Fruit fly (Drosophila melanogaster): ENCODE measurements around the gene HP1D3csd.

Gene HP1D3csd

dm6 chrX:19187624-19188085 lies 2.4 kb upstream of the HP1D3csd start, which contains the start of gene Mec2 (continued):
- peak; percentile 19 for TF ChIP-seq CG3407 (GFP tag; optimal IDR thresholded peaks at IDR 0.05)
- TF ChIP-seq CG18764 (GFP tag; optimal IDR thresholded peaks at IDR 0.05): no peak
- peak; percentile 34; the same call in 1 of the 2 replicates for TF ChIP-seq wor (GFP tag; IDR thresholded peaks at IDR 0.05)
- no peak for TF ChIP-seq CG6813 (GFP tag; optimal IDR thresholded peaks at IDR 0.05)
- TF ChIP-seq mam (GFP tag; optimal IDR thresholded peaks at IDR 0.05): peak; percentile 27
- peak; percentile 54 for TF ChIP-seq CG14667 (GFP tag; IDR thresholded peaks at IDR 0.05)
- TF ChIP-seq HLH3B (GFP tag; IDR thresholded peaks at IDR 0.05): peak; percentile 62
- TF ChIP-seq pho (GFP tag; optimal IDR thresholded peaks at IDR 0.05): peak; percentile 3
- 0 out of 2 replicates have a peak, but pooled peaks have one; percentile 19 for TF ChIP-seq stc (GFP tag; IDR thresholded peaks at IDR 0.05)
- TF ChIP-seq pb (GFP tag; optimal IDR thresholded peaks at IDR 0.05): peak; percentile 52
- peak; percentile 5 for TF ChIP-seq gcm2 (GFP tag; optimal IDR thresholded peaks at IDR 0.05)
- TF ChIP-seq HmgZ (tag; optimal IDR thresholded peaks at IDR 0.05): peak; percentile 39
- TF ChIP-seq CG1603 (tag; optimal IDR thresholded peaks at IDR 0.05): peak; percentile 74
- peak; percentile 31; the same call in 1 of the 2 replicates for TF ChIP-seq Oaz (GFP tag; IDR thresholded peaks at IDR 0.05)
- TF ChIP-seq Hr78 (GFP tag; optimal IDR thresholded peaks at IDR 0.05): peak in 1 of 2 experiments; percentile 83
- TF ChIP-seq Pdp1 (GFP tag; optimal IDR thresholded peaks at IDR 0.05): peak; percentile 36 to 45
- TF ChIP-seq Nf-YA (GFP tag; IDR thresholded peaks at IDR 0.05): peak; percentile 44; the same call in 1 of the 2 replicates
- TF ChIP-seq corto (GFP tag; optimal IDR thresholded peaks at IDR 0.05): peak; percentile 52
- peak; percentile 30 for TF ChIP-seq CG18619 (GFP tag; optimal IDR thresholded peaks at IDR 0.05)
- peak; percentile 36 for TF ChIP-seq CG18599 (GFP tag; optimal IDR thresholded peaks at IDR 0.05)
- no peak for TF ChIP-seq Sry-β (GFP tag; optimal IDR thresholded peaks at IDR 0.05)
- peak; percentile 50; the same call in 3 of the 4 replicates for TF ChIP-seq Gug (GFP tag; IDR thresholded peaks at IDR 0.05)
- peak; percentile 40 for TF ChIP-seq CG5245 (GFP tag; optimal IDR thresholded peaks at IDR 0.05)
- TF ChIP-seq HLH54F (GFP tag; optimal IDR thresholded peaks at IDR 0.05): peak; percentile 10
- TF ChIP-seq Mes4 (GFP tag; optimal IDR thresholded peaks at IDR 0.05): peak; percentile 17
- peak; percentile 22 for TF ChIP-seq CG8924 (tag; optimal IDR thresholded peaks at IDR 0.05)
- peak; percentile 40 for TF ChIP-seq Hsf (GFP tag; optimal IDR thresholded peaks at IDR 0.05)
- TF ChIP-seq CG17328 (GFP tag; IDR thresholded peaks at IDR 0.05): peak; percentile 62
- peak; percentile 9 to 79 for TF ChIP-seq dpn (GFP tag; optimal IDR thresholded peaks at IDR 0.05)
- TF ChIP-seq lilli (GFP tag; optimal IDR thresholded peaks at IDR 0.05): peak; percentile 26
- peak; percentile 12 for TF ChIP-seq CG1529 (GFP tag; optimal IDR thresholded peaks at IDR 0.05)
- no peak for TF ChIP-seq prd (optimal IDR thresholded peaks at IDR 0.05)
- TF ChIP-seq prd (GFP tag; IDR thresholded peaks at IDR 0.05): peak; percentile 72
- no peak for TF ChIP-seq slou (GFP tag; optimal IDR thresholded peaks at IDR 0.05)
- TF ChIP-seq Xrp1 (GFP tag; IDR thresholded peaks at IDR 0.05): peak; percentile 64; the same call in 1 of the 2 replicates
- TF ChIP-seq Aef1 (GFP tag; IDR thresholded peaks at IDR 0.05): 0 out of 3 replicates have a peak, but pooled peaks have one; percentile 32
- TF ChIP-seq NfI (GFP tag; optimal IDR thresholded peaks at IDR 0.05): peak; percentile 68
- TF ChIP-seq ara (GFP tag; IDR thresholded peaks at IDR 0.05): peak; percentile 47; the same call in 1 of the 2 replicates
- TF ChIP-seq otp (GFP tag; IDR thresholded peaks at IDR 0.05): 0 out of 3 replicates have a peak, but pooled peaks have one; percentile 51
- TF ChIP-seq CoRest (tag; optimal IDR thresholded peaks at IDR 0.05): peak; percentile 50
- peak; percentile 8 for TF ChIP-seq wek (GFP tag; optimal IDR thresholded peaks at IDR 0.05)
- no peak for TF ChIP-seq CG8765 (GFP tag; IDR thresholded peaks at IDR 0.05)
- TF ChIP-seq Antp (GFP tag; optimal IDR thresholded peaks at IDR 0.05): peak; percentile 54
- TF ChIP-seq Elba2 (GFP tag; optimal IDR thresholded peaks at IDR 0.05): no peak
- peak; percentile 27 for TF ChIP-seq CG17359 (tag; optimal IDR thresholded peaks at IDR 0.05)
- TF ChIP-seq NC2β (GFP tag; optimal IDR thresholded peaks at IDR 0.05): peak; percentile 5
- peak in 1 of 2 experiments; percentile 19 for TF ChIP-seq Eip74EF (GFP tag; optimal IDR thresholded peaks at IDR 0.05)
- no peak for TF ChIP-seq nerfin-1 (tag; optimal IDR thresholded peaks at IDR 0.05)
- no peak for TF ChIP-seq Nf-YC (tag; optimal IDR thresholded peaks at IDR 0.05)
- TF ChIP-seq CG16863 (GFP tag; optimal IDR thresholded peaks at IDR 0.05): peak; percentile 54
